Worm (Caenorhabditis elegans) whole organism, L1 larva: Measurements from ENCODE around the gene ptpn-22.

Experiments
- F16B12.6 ChIP-seq: fragments of 150-350 bp; optimal IDR thresholded peaks from 2 replicates; lab custom pipeline; 2014; ENCODE audit warnings: missing biosample characterization, missing genetic modification characterization
- aha-1 ChIP-seq: fragments of 150-350 bp; optimal IDR thresholded peaks from 2 replicates; lab custom pipeline; 2014; ENCODE audit warnings: missing biosample characterization, missing genetic modification characterization
- alr-1 ChIP-seq: fragments of 200-800 bp; sonication (Bioruptor generic); optimal IDR thresholded peaks from 2 replicates; lab custom pipeline; 2018; ENCODE audit warnings: borderline replicate concordance, mild to moderate bottlenecking, missing genetic modification characterization, missing compliant biosample characterization
- ama-1 ChIP-seq: fragments of 150-350 bp; optimal IDR thresholded peaks from 2 replicates; lab custom pipeline; 2014
- blmp-1 ChIP-seq: fragments of 150-350 bp; optimal IDR thresholded peaks from 2 replicates; lab custom pipeline; 2014; ENCODE audit warnings: missing biosample characterization, missing genetic modification characterization
- ceh-8 ChIP-seq: fragments of 200-800 bp; sonication (Bioruptor generic); optimal IDR thresholded peaks from 2 replicates; lab custom pipeline; 2018; ENCODE audit warnings: mild to moderate bottlenecking, missing genetic modification characterization, moderate library complexity, missing compliant biosample characterization
- ceh-82 ChIP-seq, 3 experiments: fragments of 150-350 bp in 1 of 3; sonication (generic microtip) in 2 of 3; optimal IDR thresholded peaks; 2 replicates each; lab custom pipeline; 2014 to 2017; ENCODE audit warnings: missing biosample characterization in 3 of 3, missing genetic modification characterization in 3 of 3
- ceh-88 ChIP-seq: fragments of 200-800 bp; sonication (Bioruptor generic); IDR thresholded peaks from 2 replicates; pipeline ENCODE4 v1.3.6; 2022; ENCODE audit warnings: missing genetic modification characterization, missing compliant biosample characterization
- ceh-90 ChIP-seq: sonication (generic microtip); optimal IDR thresholded peaks from 2 replicates; lab custom pipeline; 2016; ENCODE audit warnings: missing genetic modification characterization, missing compliant biosample characterization
- ces-1 ChIP-seq: fragments of 150-350 bp; optimal IDR thresholded peaks from 2 replicates; lab custom pipeline; 2014; ENCODE audit warnings: missing biosample characterization, missing genetic modification reagents, missing genetic modification characterization
- efl-1 ChIP-seq, 4 experiments: fragments of 150-350 bp; optimal IDR thresholded peaks in 3 of 4; peaks in 1 of 4; 1 replicate in 1 of 4; 2 replicates in 3 of 4; lab custom pipeline; 2014; ENCODE audit warnings: missing biosample characterization in 2 of 4, missing genetic modification characterization in 2 of 4, missing genetic modification reagents in 2 of 4
- egl-13 ChIP-seq: sonication (generic microtip); optimal IDR thresholded peaks from 2 replicates; lab custom pipeline; 2016; ENCODE audit warnings: missing genotype, missing genetic modification reagents, missing genetic modification characterization, missing compliant biosample characterization
- ets-5 ChIP-seq: fragments of 200-800 bp; sonication (Bioruptor generic); IDR thresholded peaks from 2 replicates; pipeline ENCODE4 v1.3.6; 2022; ENCODE audit warnings: missing genetic modification characterization, missing compliant biosample characterization
- fkh-10 ChIP-seq: sonication (generic microtip); optimal IDR thresholded peaks from 2 replicates; lab custom pipeline; 2017; ENCODE audit warnings: missing biosample characterization, missing genetic modification reagents, missing genetic modification characterization
- fos-1 ChIP-seq: fragments of 150-350 bp; optimal IDR thresholded peaks from 2 replicates; lab custom pipeline; 2014; ENCODE audit warnings: missing biosample characterization, missing genetic modification characterization
- hlh-17 ChIP-seq: fragments of 200-800 bp; sonication (Bioruptor generic); optimal IDR thresholded peaks from 2 replicates; lab custom pipeline; 2018; ENCODE audit warnings: missing genetic modification characterization, mild to moderate bottlenecking, missing compliant biosample characterization, moderate library complexity, borderline replicate concordance
- hpl-2 ChIP-seq: fragments of 150-350 bp; optimal IDR thresholded peaks from 2 replicates; lab custom pipeline; 2014; ENCODE audit warnings: missing biosample characterization, missing genetic modification reagents, missing genetic modification characterization
- irx-1 ChIP-seq: sonication (generic microtip); optimal IDR thresholded peaks from 2 replicates; lab custom pipeline; 2016; ENCODE audit warnings: missing genetic modification characterization, missing compliant biosample characterization
- lin-14 ChIP-seq: fragments of 200-800 bp; sonication (Bioruptor generic); optimal IDR thresholded peaks from 2 replicates; lab custom pipeline; 2018; ENCODE audit warnings: mild to moderate bottlenecking, missing genetic modification characterization, moderate library complexity, missing compliant biosample characterization
- lin-15B ChIP-seq: fragments of 150-350 bp; sonication (generic microtip); optimal IDR thresholded peaks from 3 replicates; lab custom pipeline; 2014; ENCODE audit warnings: missing biosample characterization, missing genetic modification characterization
- lin-35 ChIP-seq, 2 experiments: fragments of 150-350 bp; optimal IDR thresholded peaks; 2 replicates each; lab custom pipeline; 2014; ENCODE audit warnings: missing biosample characterization in 2 of 2, missing genetic modification characterization in 2 of 2, missing genetic modification reagents in 2 of 2
- lin-39 ChIP-seq: fragments of 150-350 bp; optimal IDR thresholded peaks from 2 replicates; lab custom pipeline; 2014; ENCODE audit warnings: missing biosample characterization, missing genetic modification reagents, missing genetic modification characterization
- lsy-2 ChIP-seq, 2 experiments: fragments of 150-350 bp; optimal IDR thresholded peaks; 2 replicates each; lab custom pipeline; 2014; ENCODE audit warnings: missing biosample characterization in 2 of 2, missing genetic modification characterization in 2 of 2
- mab-9 ChIP-seq: fragments of 200-800 bp; sonication (Bioruptor generic); IDR thresholded peaks from 2 replicates; pipeline ENCODE4 v1.3.6; 2022; ENCODE audit warnings: missing genetic modification reagents, missing genetic modification characterization, missing compliant biosample characterization
- mep-1 ChIP-seq: fragments of 150-350 bp; optimal IDR thresholded peaks from 2 replicates; lab custom pipeline; 2014; ENCODE audit warnings: missing biosample characterization, missing genetic modification characterization
- nhr-20 ChIP-seq: sonication (generic microtip); optimal IDR thresholded peaks from 2 replicates; lab custom pipeline; 2016; ENCODE audit warnings: mild to moderate bottlenecking, missing genetic modification characterization, missing compliant biosample characterization
- nhr-47 ChIP-seq: sonication (generic microtip); optimal IDR thresholded peaks from 2 replicates; lab custom pipeline; 2016; ENCODE audit warnings: mild to moderate bottlenecking, missing genetic modification characterization, moderate library complexity, missing compliant biosample characterization
- nhr-71 ChIP-seq: sonication (generic microtip); optimal IDR thresholded peaks from 2 replicates; lab custom pipeline; 2016; ENCODE audit warnings: mild to moderate bottlenecking, missing genetic modification characterization, moderate library complexity, missing compliant biosample characterization
- nhr-76 ChIP-seq: sonication (generic microtip); optimal IDR thresholded peaks from 2 replicates; lab custom pipeline; 2017; ENCODE audit warnings: missing biosample characterization, missing genetic modification characterization
- nhr-77 ChIP-seq: fragments of 150-350 bp; optimal IDR thresholded peaks from 2 replicates; lab custom pipeline; 2014; ENCODE audit warnings: missing biosample characterization, missing genetic modification characterization
- rnt-1 ChIP-seq: sonication (generic microtip); optimal IDR thresholded peaks from 2 replicates; lab custom pipeline; 2016; ENCODE audit warnings: mild to moderate bottlenecking, missing genetic modification characterization, moderate library complexity, missing compliant biosample characterization
- skn-1 ChIP-seq: fragments of 150-350 bp; optimal IDR thresholded peaks from 2 replicates; lab custom pipeline; 2014; ENCODE audit warnings: missing biosample characterization, missing genetic modification characterization
- snpc-4 ChIP-seq: fragments of 150-350 bp; optimal IDR thresholded peaks from 2 replicates; lab custom pipeline; 2014; ENCODE audit warnings: missing biosample characterization, missing genetic modification characterization
- snu-23 ChIP-seq: sonication (generic microtip); optimal IDR thresholded peaks from 2 replicates; lab custom pipeline; 2016; ENCODE audit warnings: missing genetic modification characterization, missing compliant biosample characterization
- sptf-1 ChIP-seq: fragments of 150-350 bp; optimal IDR thresholded peaks from 2 replicates; lab custom pipeline; 2014; ENCODE audit warnings: missing biosample characterization, missing genetic modification characterization
- swsn-7 ChIP-seq: sonication (generic microtip); optimal IDR thresholded peaks from 2 replicates; lab custom pipeline; 2016; ENCODE audit warnings: missing genetic modification characterization, missing compliant biosample characterization
- tbx-2 ChIP-seq: sonication (generic microtip); optimal IDR thresholded peaks from 2 replicates; lab custom pipeline; 2016; ENCODE audit warnings: missing genetic modification characterization, missing compliant biosample characterization
- unc-130 ChIP-seq: fragments of 150-350 bp; optimal IDR thresholded peaks from 2 replicates; lab custom pipeline; 2017; ENCODE audit warnings: missing biosample characterization, missing genetic modification characterization, inconsistent platforms
- unc-30 ChIP-seq: sonication (generic microtip); optimal IDR thresholded peaks from 2 replicates; lab custom pipeline; 2017; ENCODE audit warnings: missing biosample characterization, missing genetic modification characterization
- unc-86 ChIP-seq: sonication (generic microtip); optimal IDR thresholded peaks from 2 replicates; lab custom pipeline; 2016; ENCODE audit warnings: missing genetic modification characterization, missing compliant biosample characterization
- unc-98 ChIP-seq: fragments of 200-800 bp; sonication (Bioruptor generic); IDR thresholded peaks from 2 replicates; pipeline ENCODE4 v1.3.6; 2022; ENCODE audit warnings: missing genetic modification characterization, missing compliant biosample characterization
- vab-15 ChIP-seq: sonication (generic microtip); optimal IDR thresholded peaks from 2 replicates; lab custom pipeline; 2017; ENCODE audit warnings: missing genotype, mild to moderate bottlenecking, missing genetic modification characterization, missing compliant biosample characterization
- xbp-1 ChIP-seq: sonication (generic microtip); optimal IDR thresholded peaks from 2 replicates; lab custom pipeline; 2016; ENCODE audit warnings: missing genetic modification characterization, missing compliant biosample characterization
- zag-1 ChIP-seq: fragments of 150-350 bp; optimal IDR thresholded peaks from 2 replicates; lab custom pipeline; 2014; ENCODE audit warnings: missing biosample characterization, missing genetic modification characterization
- ztf-4 ChIP-seq: fragments of 150-350 bp; optimal IDR thresholded peaks from 2 replicates; lab custom pipeline; 2014; ENCODE audit warnings: missing biosample characterization, missing genetic modification characterization

The ptpn-22 gene

ce11 chrIV:1769074-1769473 is 29.0 kb upstream of the ptpn-22 start:
- TF ChIP-seq sptf-1: no peak
- TF ChIP-seq efl-1 (optimal IDR thresholded peaks at IDR 0.05; lab: Kevin White, UChicago): no peak
- TF ChIP-seq efl-1 (GFP tag; optimal IDR thresholded peaks at IDR 0.05 in 1 of 2; lab: Kevin White, UChicago): no peak
- TF ChIP-seq nhr-20 (tag; lab: Kevin White, UChicago): no peak
- TF ChIP-seq fkh-10 (GFP tag; lab: Kevin White, UChicago): no peak
- no peak for TF ChIP-seq nhr-76
- no peak for TF ChIP-seq zag-1 (tag; lab: Kevin White, UChicago)
- TF ChIP-seq unc-30 (tag; lab: Kevin White, UChicago): no peak
- TF ChIP-seq unc-130 (tag; lab: Kevin White, UChicago): no peak
- peak; percentile 71 for TF ChIP-seq ceh-8 (GFP tag; lab: Kevin White, UChicago)
- no peak for TF ChIP-seq lin-35 (GFP tag; optimal IDR thresholded peaks at IDR 0.05; lab: Kevin White, UChicago)
- TF ChIP-seq ama-1 (lab: Kevin White, UChicago): no peak
- TF ChIP-seq nhr-77 (tag; lab: Kevin White, UChicago): no peak
- no peak for TF ChIP-seq blmp-1 (tag; lab: Kevin White, UChicago)
- TF ChIP-seq lin-15B: no peak
- no peak for TF ChIP-seq ztf-4
- 0 out of 2 replicates have a peak, but pooled peaks have one; percentile 41 for TF ChIP-seq ets-5 (GFP tag; lab: Robert Waterston, UW)
- no peak for TF ChIP-seq vab-15 (tag; lab: Kevin White, UChicago)

- TF ChIP-seq F16B12.6 (no peak), lsy-2 (tag; optimal IDR thresholded peaks at IDR 0.05; lab: Kevin White, UChicago) (no peak), snpc-4 (no peak), skn-1 (no peak), mab-9 (no peak), hlh-17 (no peak), unc-86 (tag; lab: Kevin White, UChicago) (no peak), unc-98 (no peak), unc-130 (tag; lab: Kevin White, UChicago) (no peak), fos-1 (tag; lab: Kevin White, UChicago) (no peak), alr-1 (tag; lab: Kevin White, UChicago) (no peak), lin-15B (no peak), zag-1 (tag; lab: Kevin White, UChicago) (no peak), lin-39 (tag; lab: Kevin White, UChicago) (no peak), lin-14 (no peak), ceh-88 (GFP tag; lab: Robert Waterston, UW) (no peak), aha-1 (no peak), rnt-1 (tag; lab: Kevin White, UChicago) (no peak), nhr-77 (tag; lab: Kevin White, UChicago) (no peak)
- TF ChIP-seq, all 84 proteins: peak for 0
These were observed 28.2 kb upstream of the ptpn-22 start, which contains the start of gene col-108 for ce11 chrIV:1768288-1768687. Gene col-108, plus strand, starts transcription at chrIV:1768588.

ce11 chrIV:1765954-1766353 is 25.9 kb upstream of the ptpn-22 start:
- TF ChIP-seq mep-1 (tag; lab: Kevin White, UChicago): peak; percentile 23
- peak; percentile 63 for TF ChIP-seq nhr-71 (tag; lab: Kevin White, UChicago)
- TF ChIP-seq swsn-7 (tag; lab: Kevin White, UChicago): peak; percentile 33
- TF ChIP-seq ces-1 (GFP tag; lab: Kevin White, UChicago): peak; percentile 93
- no peak for TF ChIP-seq ceh-90
- TF ChIP-seq hpl-2 (GFP tag; lab: Kevin White, UChicago): no peak
- peak; percentile 31 for TF ChIP-seq ceh-8 (GFP tag; lab: Kevin White, UChicago)
- no peak for TF ChIP-seq aha-1
- TF ChIP-seq lsy-2 (tag; optimal IDR thresholded peaks at IDR 0.05; lab: Kevin White, UChicago): peak; percentile 3 to 36
- TF ChIP-seq tbx-2 (tag; lab: Kevin White, UChicago): peak; percentile 46
- TF ChIP-seq nhr-47 (tag; lab: Kevin White, UChicago): peak; percentile 55
- peak in 2 of 3 experiments; percentile 16 to 30 for TF ChIP-seq ceh-82 (tag; optimal IDR thresholded peaks at IDR 0.05; lab: Kevin White, UChicago)
- TF ChIP-seq xbp-1: peak; percentile 22
- peak; percentile 21 for TF ChIP-seq egl-13 (tag; lab: Kevin White, UChicago)
- TF ChIP-seq lin-15B: no peak
- TF ChIP-seq fkh-10 (GFP tag; lab: Kevin White, UChicago): peak; percentile 41
- peak; percentile 27 for TF ChIP-seq snu-23 (GFP tag; lab: Kevin White, UChicago)
- TF ChIP-seq lin-35 (GFP tag; optimal IDR thresholded peaks at IDR 0.05; lab: Kevin White, UChicago): peak in 1 of 2 experiments; percentile 5
- peak; percentile 94 for TF ChIP-seq lin-14
- no peak for TF ChIP-seq irx-1 (tag; lab: Kevin White, UChicago)
